Fruit fly (Drosophila melanogaster) whole organism, prepupa: ENCODE results near the gene CG7872.
A peak's percentile ranks its signal among the peaks of the same experiment; 100 is the strongest.

Source experiments
- CG31627 ChIP-seq: fragments of 200-800 bp; sonication (Bioruptor generic); optimal IDR thresholded peaks from 3 replicates; lab custom pipeline; 2016; ENCODE audit warnings: missing biosample characterization, missing genetic modification characterization
- CG4318 ChIP-seq: fragments of 200-800 bp; sonication (Bioruptor generic); optimal IDR thresholded peaks from 3 replicates; lab custom pipeline; 2017; ENCODE audit warnings: missing biosample characterization, mild to moderate bottlenecking, missing genetic modification characterization
- CG6808 ChIP-seq: fragments of 200-800 bp; sonication (Bioruptor generic); optimal IDR thresholded peaks from 3 replicates; lab custom pipeline; 2017; ENCODE audit warnings: missing biosample characterization, missing genetic modification characterization, mild to moderate bottlenecking, moderate library complexity, missing genetic modification reagents
- Eip75B ChIP-seq: fragments of 200-800 bp; sonication (Bioruptor generic); optimal IDR thresholded peaks from 3 replicates; lab custom pipeline; 2016; ENCODE audit warnings: missing biosample characterization, missing genetic modification characterization
- Hr39 ChIP-seq: fragments of 200-800 bp; sonication (Bioruptor generic); optimal IDR thresholded peaks from 2 replicates; lab custom pipeline; 2016; ENCODE audit warnings: missing biosample characterization, missing genetic modification characterization
- OdsH ChIP-seq: fragments of 200-800 bp; sonication (Bioruptor generic); optimal IDR thresholded peaks from 3 replicates; lab custom pipeline; 2016; ENCODE audit warnings: missing biosample characterization, missing genetic modification characterization
- Smox ChIP-seq: fragments of 200-800 bp; sonication (Bioruptor generic); optimal IDR thresholded peaks from 3 replicates; lab custom pipeline; 2016; ENCODE audit warnings: missing biosample characterization, missing genetic modification characterization
- cyc ChIP-seq: fragments of 200-800 bp; sonication (Bioruptor generic); optimal IDR thresholded peaks from 3 replicates; lab custom pipeline; 2016; ENCODE audit warnings: missing biosample characterization, missing genetic modification characterization
- fd59A ChIP-seq: fragments of 200-800 bp; sonication (Bioruptor generic); optimal IDR thresholded peaks from 2 replicates; lab custom pipeline; 2017; ENCODE audit warnings: missing biosample characterization, mild to moderate bottlenecking, missing genetic modification characterization, missing genetic modification reagents
- fkh ChIP-seq: fragments of 200-800 bp; sonication (Bioruptor generic); optimal IDR thresholded peaks from 3 replicates; lab custom pipeline; 2017; ENCODE audit warnings: missing biosample characterization, mild to moderate bottlenecking, missing genetic modification characterization, moderate library complexity
- ss ChIP-seq, 2 experiments: fragments of 200-800 bp; sonication (Bioruptor generic); optimal IDR thresholded peaks; 2 replicates in 1 of 2; 3 replicates in 1 of 2; lab custom pipeline; 2017 to 2018; ENCODE audit warnings: mild to moderate bottlenecking in 2 of 2, missing biosample characterization in 2 of 2, missing genetic modification characterization in 2 of 2, moderate library complexity in 1 of 2
- topi ChIP-seq: fragments of 200-800 bp; sonication (Bioruptor generic); optimal IDR thresholded peaks from 3 replicates; lab custom pipeline; 2016; ENCODE audit warnings: missing biosample characterization, missing genetic modification characterization

- peak; percentile 45 for TF ChIP-seq fkh (GFP tag; lab: Kevin White, UChicago)
- no peak for TF ChIP-seq cyc
- no peak for TF ChIP-seq ss (GFP tag; optimal IDR thresholded peaks at IDR 0.05; lab: Kevin White, UChicago)
- no peak for TF ChIP-seq topi (GFP tag; lab: Kevin White, UChicago)
- TF ChIP-seq fd59A (GFP tag; lab: Kevin White, UChicago) = no peak
- no peak for TF ChIP-seq CG6808 (GFP tag; lab: Kevin White, UChicago)
- TF ChIP-seq CG4318 = no peak
- TF ChIP-seq Smox (GFP tag; lab: Kevin White, UChicago) = no peak
- TF ChIP-seq CG31627 (GFP tag; lab: Kevin White, UChicago) = no peak
- no peak for TF ChIP-seq Eip75B
- TF ChIP-seq OdsH (GFP tag; lab: Kevin White, UChicago) = no peak
- TF ChIP-seq Hr39 (GFP tag; lab: Kevin White, UChicago) = no peak
These were observed 6.1 kb upstream of the CG7872 start, which contains the start of gene CG15643 for dm6 chrX:15571939-15572338.
